Fruit fly (Drosophila melanogaster) whole organism, embryonic: ENCODE data around the gene CG42449.

Experiments
- CG1024 ChIP-seq: fragments of 200-800 bp; sonication (Bioruptor generic); IDR thresholded peaks from 2 replicates; pipeline ENCODE4 v1.3.6; 2022; ENCODE audit warnings: missing biosample characterization, missing genetic modification characterization
- CG10462 ChIP-seq: fragments of 200-800 bp; sonication (Bioruptor generic); optimal IDR thresholded peaks from 2 replicates; lab custom pipeline; 2016; ENCODE audit warnings: missing biosample characterization, missing genetic modification characterization
- CG30403 ChIP-seq: fragments of 200-800 bp; sonication (Bioruptor generic); optimal IDR thresholded peaks from 3 replicates; lab custom pipeline; 2016; ENCODE audit warnings: missing biosample characterization, missing genetic modification characterization
- CG3065 ChIP-seq: fragments of 200-800 bp; sonication (Bioruptor generic); optimal IDR thresholded peaks from 2 replicates; lab custom pipeline; 2016; ENCODE audit warnings: missing biosample characterization, missing genetic modification characterization
- CG32767 ChIP-seq: fragments of 200-800 bp; sonication (Bioruptor generic); IDR thresholded peaks from 2 replicates; pipeline ENCODE4 v1.3.6; 2022; ENCODE audit warnings: missing biosample characterization, missing genetic modification characterization
- CG3726 ChIP-seq: fragments of 200-800 bp; sonication (Bioruptor generic); IDR thresholded peaks from 3 replicates; pipeline ENCODE4, ENCODE4 v1.3.6; 2022; ENCODE audit warnings: missing biosample characterization, missing genetic modification characterization
- CG5245 ChIP-seq: fragments of 200-800 bp; sonication (Bioruptor generic); optimal IDR thresholded peaks from 3 replicates; lab custom pipeline; 2016; ENCODE audit warnings: missing biosample characterization, missing genetic modification characterization
- CG7839 ChIP-seq: fragments of 200-800 bp; sonication (Bioruptor generic); optimal IDR thresholded peaks from 3 replicates; lab custom pipeline; 2018; ENCODE audit warnings: missing biosample characterization, mild to moderate bottlenecking, missing genetic modification characterization, moderate library complexity
- CG7928 ChIP-seq: fragments of 200-800 bp; sonication (Bioruptor generic); optimal IDR thresholded peaks from 2 replicates; lab custom pipeline; 2017; ENCODE audit warnings: missing biosample characterization, mild to moderate bottlenecking, missing genetic modification characterization
- CrebB ChIP-seq: fragments of 200-800 bp; sonication (Bioruptor generic); optimal IDR thresholded peaks from 3 replicates; lab custom pipeline; 2018; ENCODE audit warnings: missing biosample characterization, mild to moderate bottlenecking, missing genetic modification characterization
- Dad ChIP-seq: fragments of 200-800 bp; sonication (Bioruptor generic); optimal IDR thresholded peaks from 3 replicates; lab custom pipeline; 2016; ENCODE audit warnings: missing biosample characterization, missing genetic modification characterization
- Dll ChIP-seq: fragments of 200-800 bp; sonication (Bioruptor generic); IDR thresholded peaks from 4 replicates; pipeline ENCODE4 v1.3.6; 2022; ENCODE audit warnings: missing biosample characterization, missing genetic modification characterization; ENCODE audit not compliant: partially characterized antibody
- Hey ChIP-seq: fragments of 200-800 bp; sonication (Bioruptor generic); optimal IDR thresholded peaks from 3 replicates; lab custom pipeline; 2018; ENCODE audit warnings: missing biosample characterization, mild to moderate bottlenecking, missing genetic modification characterization
- HmgZ ChIP-seq: fragments of 200-800 bp; sonication (Bioruptor generic); optimal IDR thresholded peaks from 2 replicates; lab custom pipeline; 2018; ENCODE audit warnings: missing biosample characterization, mild to moderate bottlenecking, missing genetic modification characterization
- Hr51 ChIP-seq, 2 experiments: fragments of 200-800 bp; sonication (Bioruptor generic); optimal IDR thresholded peaks; 2 replicates in 1 of 2; 3 replicates in 1 of 2; lab custom pipeline; 2016 to 2018; ENCODE audit warnings: missing biosample characterization in 2 of 2, missing genetic modification characterization in 2 of 2, mild to moderate bottlenecking in 1 of 2, moderate library complexity in 1 of 2
- Hsf ChIP-seq: fragments of 200-800 bp; sonication (Bioruptor generic); optimal IDR thresholded peaks from 3 replicates; lab custom pipeline; 2016; ENCODE audit warnings: missing biosample characterization, missing genetic modification characterization
- Jarid2 ChIP-seq: fragments of 200-800 bp; sonication (Bioruptor generic); optimal IDR thresholded peaks from 3 replicates; lab custom pipeline; 2017; ENCODE audit warnings: mild to moderate bottlenecking, missing biosample characterization, missing genetic modification reagents, missing genetic modification characterization
- Lim3 ChIP-seq: fragments of 200-800 bp; sonication (Bioruptor generic); IDR thresholded peaks from 2 replicates; pipeline ENCODE4 v1.3.6; 2022; ENCODE audit warnings: missing biosample characterization, missing genetic modification characterization
- Myb ChIP-seq: fragments of 200-800 bp; sonication (Bioruptor generic); optimal IDR thresholded peaks from 2 replicates; lab custom pipeline; 2016; ENCODE audit warnings: missing biosample characterization, missing genetic modification characterization
- PHDP ChIP-seq: fragments of 200-800 bp; sonication (Bioruptor generic); optimal IDR thresholded peaks from 3 replicates; lab custom pipeline; 2018; ENCODE audit warnings: missing biosample characterization, mild to moderate bottlenecking, missing genetic modification characterization, moderate library complexity
- Scr ChIP-seq: fragments of 200-800 bp; sonication (Bioruptor generic); IDR thresholded peaks from 2 replicates; pipeline ENCODE4 v1.3.6; 2022; ENCODE audit warnings: missing biosample characterization, missing genetic modification characterization; ENCODE audit not compliant: partially characterized antibody
- Sox102F ChIP-seq: fragments of 200-800 bp; sonication (Bioruptor generic); optimal IDR thresholded peaks from 2 replicates; lab custom pipeline; 2018; ENCODE audit warnings: missing biosample characterization, mild to moderate bottlenecking, missing genetic modification characterization, moderate library complexity
- Tbp ChIP-seq: fragments of >200 bp; optimal IDR thresholded peaks from 2 replicates; lab custom pipeline; 2018; ENCODE audit warnings: missing biosample characterization, missing genetic modification characterization
- ab ChIP-seq: fragments of 200-800 bp; sonication (Bioruptor generic); optimal IDR thresholded peaks from 2 replicates; lab custom pipeline; 2016; ENCODE audit warnings: missing biosample characterization, missing genetic modification characterization
- abd-A ChIP-seq: fragments of 200-800 bp; sonication (Bioruptor generic); optimal IDR thresholded peaks from 3 replicates; lab custom pipeline; 2019; ENCODE audit warnings: missing biosample characterization, mild to moderate bottlenecking, missing genetic modification characterization, moderate library complexity
- ap ChIP-seq: fragments of 200-800 bp; sonication (Bioruptor generic); IDR thresholded peaks from 2 replicates; pipeline ENCODE4 v1.3.6; 2022; ENCODE audit warnings: missing biosample characterization, missing genetic modification characterization
- ase ChIP-seq: fragments of 200-800 bp; sonication (Bioruptor generic); IDR thresholded peaks from 3 replicates; pipeline ENCODE4 v1.3.6; 2022; ENCODE audit warnings: missing biosample characterization, missing genetic modification characterization
- bigmax ChIP-seq: fragments of 200-800 bp; sonication (Bioruptor generic); optimal IDR thresholded peaks from 2 replicates; lab custom pipeline; 2018; ENCODE audit warnings: missing biosample characterization, mild to moderate bottlenecking, missing genetic modification characterization
- bowl ChIP-seq: fragments of 200-800 bp; sonication (Bioruptor generic); IDR thresholded peaks from 2 replicates; pipeline ENCODE4 v1.3.6; 2022; ENCODE audit warnings: missing biosample characterization, missing genetic modification characterization
- bsh ChIP-seq, 2 experiments: fragments of 200-800 bp; sonication (Bioruptor generic); optimal IDR thresholded peaks; 2 replicates each; lab custom pipeline; 2017 to 2018; ENCODE audit warnings: mild to moderate bottlenecking in 2 of 2, missing biosample characterization in 2 of 2, missing genetic modification characterization in 2 of 2, moderate library complexity in 1 of 2
- cas ChIP-seq: fragments of 200-800 bp; sonication (Bioruptor generic); IDR thresholded peaks from 2 replicates; pipeline ENCODE4 v1.3.6; 2022; ENCODE audit warnings: missing biosample characterization, missing genetic modification characterization
- cg ChIP-seq: fragments of 200-800 bp; sonication (Bioruptor generic); optimal IDR thresholded peaks from 3 replicates; lab custom pipeline; 2019; ENCODE audit warnings: missing biosample characterization, mild to moderate bottlenecking, missing genetic modification characterization, moderate library complexity
- chinmo ChIP-seq: fragments of 200-800 bp; sonication (Bioruptor generic); IDR thresholded peaks from 4 replicates; pipeline ENCODE4 v1.3.6; 2022; ENCODE audit warnings: missing biosample characterization, missing genetic modification characterization; ENCODE audit not compliant: partially characterized antibody
- danr ChIP-seq: fragments of 200-800 bp; sonication (Bioruptor generic); IDR thresholded peaks from 2 replicates; pipeline ENCODE4 v1.3.6; 2022; ENCODE audit warnings: missing biosample characterization, missing genetic modification characterization
- dpn ChIP-seq, 2 experiments: fragments of 200-800 bp; sonication (Bioruptor generic); optimal IDR thresholded peaks; 3 replicates each; lab custom pipeline; 2016; ENCODE audit warnings: missing biosample characterization in 2 of 2, missing genetic modification characterization in 2 of 2
- dysf ChIP-seq: fragments of 200-800 bp; sonication (Bioruptor generic); IDR thresholded peaks from 3 replicates; pipeline ENCODE4 v1.3.6; 2022; ENCODE audit warnings: missing biosample characterization, missing genetic modification characterization
- eyg ChIP-seq: fragments of 200-800 bp; sonication (Bioruptor generic); optimal IDR thresholded peaks from 3 replicates; lab custom pipeline; 2016; ENCODE audit warnings: missing biosample characterization, missing genetic modification characterization
- ftz-f1 ChIP-seq: fragments of 200-800 bp; sonication (Bioruptor generic); optimal IDR thresholded peaks from 2 replicates; lab custom pipeline; 2016; ENCODE audit warnings: missing biosample characterization, missing genetic modification characterization
- gcm2 ChIP-seq: fragments of 200-800 bp; sonication (Bioruptor generic); optimal IDR thresholded peaks from 2 replicates; lab custom pipeline; 2016; ENCODE audit warnings: missing biosample characterization, missing genetic modification characterization
- grau ChIP-seq: fragments of 200-800 bp; optimal IDR thresholded peaks from 3 replicates; lab custom pipeline; 2019; ENCODE audit warnings: missing biosample characterization, mild to moderate bottlenecking, missing genetic modification characterization, moderate library complexity
- grn ChIP-seq: fragments of 200-800 bp; sonication (Bioruptor generic); optimal IDR thresholded peaks from 3 replicates; lab custom pipeline; 2017; ENCODE audit warnings: missing biosample characterization, missing genetic modification characterization
- gsb ChIP-seq: fragments of 200-800 bp; sonication (Bioruptor generic); IDR thresholded peaks from 2 replicates; pipeline ENCODE4 v1.3.6; 2022; ENCODE audit warnings: missing biosample characterization, missing genetic modification characterization
- jing ChIP-seq: fragments of 200-800 bp; sonication (Bioruptor generic); optimal IDR thresholded peaks from 2 replicates; lab custom pipeline; 2018; ENCODE audit warnings: missing biosample characterization, mild to moderate bottlenecking, missing genetic modification characterization
- lbe ChIP-seq: fragments of 200-800 bp; sonication (Bioruptor generic); optimal IDR thresholded peaks from 2 replicates; lab custom pipeline; 2016; ENCODE audit warnings: missing biosample characterization, mild to moderate bottlenecking, missing genetic modification characterization
- mam ChIP-seq: fragments of 200-800 bp; sonication (Bioruptor generic); optimal IDR thresholded peaks from 3 replicates; lab custom pipeline; 2016; ENCODE audit warnings: missing biosample characterization, missing genetic modification characterization
- schlank ChIP-seq: fragments of 200-800 bp; sonication (Bioruptor generic); optimal IDR thresholded peaks from 2 replicates; lab custom pipeline; 2018; ENCODE audit warnings: missing biosample characterization, mild to moderate bottlenecking, missing genetic modification characterization
- sna ChIP-seq: fragments of 200-800 bp; sonication (Bioruptor generic); IDR thresholded peaks from 2 replicates; pipeline ENCODE4 v1.3.6; 2022; ENCODE audit warnings: missing biosample characterization, missing genetic modification characterization; ENCODE audit not compliant: partially characterized antibody
- sqz ChIP-seq: fragments of 200-800 bp; sonication (Bioruptor generic); optimal IDR thresholded peaks from 3 replicates; lab custom pipeline; 2018; ENCODE audit warnings: missing biosample characterization, mild to moderate bottlenecking, missing genetic modification characterization
- sug ChIP-seq: fragments of 200-800 bp; optimal IDR thresholded peaks from 2 replicates; lab custom pipeline; 2019; ENCODE audit warnings: missing biosample characterization, mild to moderate bottlenecking, missing genetic modification characterization, moderate library complexity
- twi ChIP-seq: fragments of 200-800 bp; optimal IDR thresholded peaks from 2 replicates; lab custom pipeline; 2019; ENCODE audit warnings: missing biosample characterization, mild to moderate bottlenecking, missing genetic modification characterization, moderate library complexity

The CG42449 gene

DNA sequence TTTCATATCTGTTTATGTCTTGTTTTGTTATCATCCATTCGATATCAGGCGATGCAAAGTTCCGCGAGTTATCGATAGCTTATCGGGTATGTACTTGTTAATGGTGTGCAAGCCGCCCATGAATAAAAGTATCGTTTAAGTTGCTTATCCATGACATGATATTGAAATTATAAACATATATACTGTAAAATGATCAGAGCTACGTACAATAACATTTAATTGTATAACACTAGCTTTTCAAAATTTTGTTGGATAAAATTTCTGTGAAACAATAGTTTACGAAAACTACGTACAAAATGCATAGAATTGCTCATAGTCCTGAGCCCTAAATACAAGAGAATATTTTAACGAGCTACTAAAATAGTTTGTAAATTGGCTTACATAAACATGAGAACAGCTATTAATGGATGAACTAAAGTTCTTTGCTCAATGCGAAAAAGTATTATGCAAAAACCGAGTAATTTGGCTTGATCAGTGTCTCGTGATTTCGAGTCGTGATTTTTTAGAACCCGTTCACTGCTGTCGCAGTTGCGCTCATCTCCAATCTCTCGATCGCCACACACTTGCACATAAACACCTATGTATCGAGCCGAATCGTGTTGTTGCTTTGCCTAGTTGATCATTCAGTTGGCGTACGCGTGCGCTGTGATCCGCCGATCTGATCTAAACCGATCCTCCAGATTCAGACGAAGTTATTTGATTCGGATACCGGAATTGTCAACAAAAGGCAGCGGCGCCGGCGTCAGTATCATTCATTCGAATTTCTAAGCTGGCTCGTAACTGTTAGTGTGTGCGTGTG lies 6.6 kb downstream of the CG42449 start, which contains the start of the genes PGAP1 and cv (continued):
- TF ChIP-seq Myb (GFP tag; lab: Kevin White, UChicago) (no peak), dysf (GFP tag; lab: Robert Waterston, UW) (no peak), gsb (no peak), schlank (tag; lab: Kevin White, UChicago) (no peak), CG10462 (GFP tag; lab: Kevin White, UChicago) (no peak), eyg (GFP tag; lab: Kevin White, UChicago) (no peak), Hsf (GFP tag; lab: Kevin White, UChicago) (peak; percentile 24), CG30403 (GFP tag; lab: Kevin White, UChicago) (peak; percentile 70), twi (tag; lab: Kevin White, UChicago) (no peak), danr (GFP tag; lab: Robert Waterston, UW) (no peak), Tbp (GFP tag; lab: Kevin White, UChicago) (no peak), chinmo (GFP tag; lab: Robert Waterston, UW) (peak; percentile 70; the same call in 1 of the 4 replicates), CG3726 (GFP tag; lab: Robert Waterston, UW) (no peak), ap (GFP tag; lab: Robert Waterston, UW) (no peak), ftz-f1 (GFP tag; lab: Kevin White, UChicago) (no peak), CG7928 (no peak), Dad (GFP tag; lab: Kevin White, UChicago) (no peak), bowl (GFP tag; lab: Robert Waterston, UW) (no peak), mam (GFP tag; lab: Kevin White, UChicago) (peak; percentile 16), Dll (GFP tag; lab: Robert Waterston, UW) (peak; percentile 79), grn (peak; percentile 87), bigmax (no peak), CG1024 (GFP tag; lab: Robert Waterston, UW) (no peak), CrebB (tag; lab: Kevin White, UChicago) (no peak), sqz (no peak), CG5245 (GFP tag; lab: Kevin White, UChicago) (no peak), bsh (GFP tag; optimal IDR thresholded peaks at IDR 0.05; lab: Kevin White, UChicago) (peak in 1 of 2 experiments; percentile 0), Lim3 (GFP tag; lab: Robert Waterston, UW) (no peak), PHDP (tag; lab: Kevin White, UChicago) (no peak), cas (GFP tag; lab: Robert Waterston, UW) (no peak), lbe (GFP tag; lab: Kevin White, UChicago) (peak; percentile 56), Jarid2 (no peak), abd-A (tag; lab: Kevin White, UChicago) (no peak), ab (no peak), ase (GFP tag; lab: Robert Waterston, UW) (no peak), Hey (no peak), gcm2 (GFP tag; lab: Kevin White, UChicago) (no peak), sna (GFP tag; lab: Robert Waterston, UW) (peak; percentile 58; the same call in 1 of the 2 replicates), CG3065 (no peak), Hr51 (GFP tag; optimal IDR thresholded peaks at IDR 0.05; lab: Kevin White, UChicago) (no peak), cg (GFP tag; lab: Kevin White, UChicago) (peak; percentile 92), Scr (GFP tag; lab: Robert Waterston, UW) (peak; percentile 79), CG7839 (tag; lab: Kevin White, UChicago) (no peak), dpn (GFP tag; optimal IDR thresholded peaks at IDR 0.05; lab: Kevin White, UChicago) (peak; percentile 33 to 46), jing (GFP tag; lab: Kevin White, UChicago) (no peak), Sox102F (peak; percentile 14), sug (peak; percentile 12), HmgZ (tag; lab: Kevin White, UChicago) (no peak), grau (peak; percentile 47), CG32767 (no peak)
